Worm (Caenorhabditis elegans): Measurements from ENCODE around the gene fbxb-64.

ce11 chrV:19320385-19320784, 7.3 kb downstream of the fbxb-64 start, which contains the start of gene sdz-6:
- no peak for TF ChIP-seq lin-39 (tag; optimal IDR thresholded peaks at IDR 0.05)
- no peak for TF ChIP-seq pha-4 (GFP tag; IDR thresholded peaks at IDR 0.05)
- no peak for TF ChIP-seq pha-4 (tag; optimal IDR thresholded peaks at IDR 0.05)
- no peak for TF ChIP-seq lsy-2 (tag; optimal IDR thresholded peaks at IDR 0.05)
